Worm (Caenorhabditis elegans) whole organism, L2 larva: ENCODE data around the gene srd-3.

Experiments
- elt-3 ChIP-seq: sonication (generic microtip); optimal IDR thresholded peaks from 2 replicates; lab custom pipeline; 2017; ENCODE audit warnings: missing biosample characterization, missing genetic modification characterization
- lin-39 ChIP-seq: fragments of 150-350 bp; optimal IDR thresholded peaks from 2 replicates; lab custom pipeline; 2014; ENCODE audit warnings: missing biosample characterization, missing genetic modification reagents, missing genetic modification characterization
- mbf-1 ChIP-seq: sonication (generic microtip); optimal IDR thresholded peaks from 2 replicates; lab custom pipeline; 2017; ENCODE audit warnings: missing biosample characterization, missing genetic modification characterization
- nhr-11 ChIP-seq: fragments of 150-350 bp; optimal IDR thresholded peaks from 2 replicates; lab custom pipeline; 2014; ENCODE audit warnings: missing biosample characterization, missing genetic modification characterization
- nhr-23 ChIP-seq: fragments of 150-350 bp; optimal IDR thresholded peaks from 2 replicates; lab custom pipeline; 2014; ENCODE audit warnings: missing biosample characterization, missing genetic modification reagents, missing genetic modification characterization
- nhr-237 ChIP-seq: fragments of 150-350 bp; optimal IDR thresholded peaks from 2 replicates; lab custom pipeline; 2014; ENCODE audit warnings: missing biosample characterization, missing genetic modification characterization
- nhr-6 ChIP-seq: fragments of 150-350 bp; optimal IDR thresholded peaks from 2 replicates; lab custom pipeline; 2014; ENCODE audit warnings: missing biosample characterization, missing genetic modification characterization
- snpc-4 ChIP-seq: fragments of 150-350 bp; optimal IDR thresholded peaks from 2 replicates; lab custom pipeline; 2014; ENCODE audit warnings: missing biosample characterization, missing genetic modification characterization
- unc-62 ChIP-seq: fragments of 150-350 bp; optimal IDR thresholded peaks from 2 replicates; lab custom pipeline; 2014; ENCODE audit warnings: missing biosample characterization, missing genetic modification reagents, missing genetic modification characterization
- ztf-11 ChIP-seq: sonication (generic microtip); optimal IDR thresholded peaks from 2 replicates; lab custom pipeline; 2017; ENCODE audit warnings: missing biosample characterization, missing genetic modification characterization

DNA sequence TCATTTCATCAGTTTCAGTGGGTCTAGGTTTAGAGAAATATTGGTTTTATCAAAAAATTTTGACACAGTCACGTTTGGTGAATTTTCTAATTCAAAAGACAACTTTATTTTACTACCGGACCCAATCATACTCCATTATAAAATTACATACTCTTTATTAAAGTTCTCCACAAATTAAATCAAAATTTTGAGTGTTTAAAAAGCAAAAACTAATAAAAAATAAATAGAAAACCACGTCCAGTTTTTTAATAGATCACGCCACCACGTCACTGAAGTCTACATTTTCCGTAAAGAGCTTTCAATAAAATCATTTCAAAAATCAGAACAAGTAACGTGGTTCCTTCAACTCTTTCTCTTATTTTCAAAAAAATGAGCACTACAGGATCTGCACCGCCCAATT lies 22.9 kb downstream of the srd-3 start, which contains the start of gene txt-1:
- TF ChIP-seq snpc-4 (tag; lab: Kevin White, UChicago) (no peak), nhr-23 (no peak), nhr-11 (tag; lab: Kevin White, UChicago) (no peak), ztf-11 (tag; lab: Kevin White, UChicago) (no peak), lin-39 (tag; lab: Kevin White, UChicago) (no peak), nhr-6 (tag; lab: Kevin White, UChicago) (no peak), unc-62 (GFP tag; lab: Kevin White, UChicago) (no peak), nhr-237 (no peak), mbf-1 (tag; lab: Kevin White, UChicago) (no peak), elt-3 (tag; lab: Kevin White, UChicago) (no peak)
